Fruit fly (Drosophila melanogaster) whole organism, pupa: Measurements from ENCODE around the gene RpL10Ab.

ENCODE experiments used
- CG10348 ChIP-seq: fragments of 200-800 bp; sonication (Bioruptor generic); IDR thresholded peaks from 2 replicates; pipeline ENCODE4 v1.3.6; 2022; ENCODE audit warnings: missing biosample characterization, missing genetic modification characterization
- CG12605 ChIP-seq: fragments of 200-800 bp; sonication (Bioruptor generic); IDR thresholded peaks from 2 replicates; pipeline ENCODE4 v1.3.6; 2022; ENCODE audit warnings: missing biosample characterization, missing genetic modification characterization
- CG13204 ChIP-seq: fragments of 200-800 bp; sonication (Bioruptor generic); optimal IDR thresholded peaks from 2 replicates; lab custom pipeline; 2018; ENCODE audit warnings: missing biosample characterization, mild to moderate bottlenecking, missing genetic modification characterization, moderate library complexity
- CG14655 ChIP-seq: fragments of 200-800 bp; sonication (Bioruptor generic); optimal IDR thresholded peaks from 3 replicates; lab custom pipeline; 2017; ENCODE audit warnings: mild to moderate bottlenecking, missing biosample characterization, missing genetic modification reagents, missing genetic modification characterization
- CG15710 ChIP-seq: fragments of 200-800 bp; sonication (Bioruptor generic); optimal IDR thresholded peaks from 2 replicates; lab custom pipeline; 2018; ENCODE audit warnings: missing biosample characterization, mild to moderate bottlenecking, missing genetic modification characterization, moderate library complexity
- CG17806 ChIP-seq: fragments of 200-800 bp; sonication (Bioruptor generic); optimal IDR thresholded peaks from 2 replicates; lab custom pipeline; 2018; ENCODE audit warnings: missing biosample characterization, mild to moderate bottlenecking, missing genetic modification characterization, moderate library complexity
- CG32121 ChIP-seq: fragments of 200-800 bp; sonication (Bioruptor generic); IDR thresholded peaks from 2 replicates; pipeline ENCODE4 v1.3.6; 2022; ENCODE audit warnings: missing biosample characterization, missing genetic modification characterization
- CG34367 ChIP-seq: fragments of 200-800 bp; sonication (Bioruptor generic); optimal IDR thresholded peaks from 2 replicates; lab custom pipeline; 2018; ENCODE audit warnings: missing biosample characterization, mild to moderate bottlenecking, missing genetic modification characterization
- CG4496 ChIP-seq: fragments of 200-800 bp; sonication (Bioruptor generic); IDR thresholded peaks from 3 replicates; pipeline ENCODE4 v1.3.6; 2022; ENCODE audit warnings: missing biosample characterization, missing genetic modification characterization
- CG8159 ChIP-seq: fragments of 200-800 bp; sonication (Bioruptor generic); optimal IDR thresholded peaks from 3 replicates; lab custom pipeline; 2018; ENCODE audit warnings: missing biosample characterization, mild to moderate bottlenecking, missing genetic modification characterization, moderate library complexity
- CG8301 ChIP-seq: fragments of 200-800 bp; sonication (Bioruptor generic); optimal IDR thresholded peaks from 2 replicates; lab custom pipeline; 2018; ENCODE audit warnings: missing biosample characterization, mild to moderate bottlenecking, missing genetic modification characterization
- CG9948 ChIP-seq: fragments of 200-800 bp; sonication (Bioruptor generic); optimal IDR thresholded peaks from 2 replicates; lab custom pipeline; 2018; ENCODE audit warnings: missing biosample characterization, mild to moderate bottlenecking, missing genetic modification characterization, moderate library complexity
- D1 ChIP-seq: fragments of 200-800 bp; sonication (Bioruptor generic); optimal IDR thresholded peaks from 2 replicates; lab custom pipeline; 2018; ENCODE audit warnings: missing biosample characterization, mild to moderate bottlenecking, missing genetic modification characterization, moderate library complexity
- EcR ChIP-seq: fragments of 200-800 bp; sonication (Bioruptor generic); optimal IDR thresholded peaks from 3 replicates; lab custom pipeline; 2019; ENCODE audit warnings: missing biosample characterization, missing genetic modification characterization, mild to moderate bottlenecking, moderate library complexity, missing genetic modification reagents
- Ets98B ChIP-seq: fragments of 200-800 bp; sonication (Bioruptor generic); IDR thresholded peaks from 2 replicates; pipeline ENCODE4 v1.3.6; 2022; ENCODE audit warnings: missing biosample characterization, missing genetic modification characterization
- Pif1A ChIP-seq: fragments of 200-800 bp; sonication (Bioruptor generic); optimal IDR thresholded peaks from 3 replicates; lab custom pipeline; 2016; ENCODE audit warnings: missing biosample characterization, missing genetic modification characterization
- Pif1B ChIP-seq: fragments of 200-800 bp; sonication (Bioruptor generic); optimal IDR thresholded peaks from 3 replicates; lab custom pipeline; 2016; ENCODE audit warnings: missing biosample characterization, missing genetic modification characterization
- Snoo ChIP-seq: fragments of 200-800 bp; sonication (Bioruptor generic); optimal IDR thresholded peaks from 3 replicates; lab custom pipeline; 2017; ENCODE audit warnings: missing biosample characterization, mild to moderate bottlenecking, missing genetic modification characterization, inconsistent platforms
- fd96Ca ChIP-seq: fragments of 200-800 bp; sonication (Bioruptor generic); IDR thresholded peaks from 3 replicates; pipeline ENCODE4 v1.3.6; 2022; ENCODE audit warnings: missing biosample characterization, missing genetic modification characterization
- gl ChIP-seq: fragments of 200-800 bp; sonication (Bioruptor generic); optimal IDR thresholded peaks from 2 replicates; lab custom pipeline; 2018; ENCODE audit warnings: missing biosample characterization, mild to moderate bottlenecking, missing genetic modification characterization
- rn ChIP-seq: fragments of 200-800 bp; sonication (Bioruptor generic); IDR thresholded peaks from 2 replicates; pipeline ENCODE4 v1.3.6; 2022; ENCODE audit warnings: missing biosample characterization, missing genetic modification characterization

RpL10Ab gene

DNA sequence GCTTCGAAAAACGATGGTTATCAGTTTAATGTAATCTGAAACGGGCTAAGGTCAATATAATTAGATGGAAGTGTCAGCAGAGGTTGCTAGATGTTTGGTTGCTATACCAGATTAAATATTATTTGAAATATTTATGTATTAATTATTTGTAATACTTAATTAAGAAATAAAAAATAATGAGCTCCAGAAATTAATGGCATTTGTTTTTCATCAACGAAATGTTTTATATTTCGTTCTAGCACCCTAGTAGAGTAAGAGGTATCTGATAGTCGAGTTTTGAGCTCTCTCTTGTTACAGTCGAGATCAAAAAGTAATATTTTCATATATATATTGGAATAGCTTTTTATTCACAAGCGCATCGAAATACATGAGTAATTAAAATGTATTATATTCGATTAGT lies 21.0 kb upstream of the RpL10Ab start:
- TF ChIP-seq CG12605 (GFP tag; lab: Robert Waterston, UW) = no peak
- no peak for TF ChIP-seq gl (tag; lab: Kevin White, UChicago)
- no peak for TF ChIP-seq D1 (tag; lab: Kevin White, UChicago)
- no peak for TF ChIP-seq Pif1B
- TF ChIP-seq fd96Ca (GFP tag; lab: Robert Waterston, UW) = no peak
- TF ChIP-seq CG14655 (GFP tag; lab: Kevin White, UChicago) = no peak
- no peak for TF ChIP-seq CG13204 (GFP tag; lab: Kevin White, UChicago)
- no peak for TF ChIP-seq CG34367 (tag; lab: Kevin White, UChicago)
- TF ChIP-seq rn (GFP tag; lab: Robert Waterston, UW) = no peak

DNA sequence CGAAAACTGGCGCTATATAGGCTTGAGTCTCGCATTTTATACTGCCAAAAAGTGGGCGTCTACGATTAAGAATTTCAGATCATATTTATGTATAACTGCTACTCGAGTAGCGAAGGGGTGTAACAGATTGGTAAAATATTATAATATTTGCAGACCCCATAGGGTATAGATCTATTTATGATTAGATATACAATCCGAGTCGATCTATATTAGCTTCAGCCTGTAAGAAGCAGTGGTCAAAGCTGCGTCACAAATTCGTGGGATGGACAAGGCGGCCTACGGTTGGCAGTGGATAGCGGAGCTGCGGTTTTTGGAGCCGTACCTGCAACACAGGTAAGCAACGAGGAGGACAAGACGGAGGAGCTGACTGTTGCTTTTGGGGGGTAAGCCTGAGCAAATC lies 8.0 kb upstream of the RpL10Ab start, which contains the start of gene Cubn2:
TSS of gene Cubn2 (minus strand) at position 101 of the 400 bp plus-strand sequence.
- TF ChIP-seq fd96Ca (GFP tag; lab: Robert Waterston, UW) (no peak), CG15710 (tag; lab: Kevin White, UChicago) (no peak), D1 (tag; lab: Kevin White, UChicago) (no peak), CG32121 (GFP tag; lab: Robert Waterston, UW) (no peak), Pif1A (GFP tag; lab: Kevin White, UChicago) (no peak), Ets98B (GFP tag; lab: Robert Waterston, UW) (no peak), CG4496 (GFP tag; lab: Robert Waterston, UW) (no peak), CG34367 (tag; lab: Kevin White, UChicago) (no peak), gl (tag; lab: Kevin White, UChicago) (no peak), Pif1B (no peak)

dm6 chr3L:11815220-11815797 lies 7.3 kb upstream of the RpL10Ab start, which contains the start of gene CG14130:
Gene CG14130, plus strand, starts transcription at chr3L:11815444.
- no peak for TF ChIP-seq Pif1B
- no peak for TF ChIP-seq gl (tag; lab: Kevin White, UChicago)
- TF ChIP-seq CG13204 (GFP tag; lab: Kevin White, UChicago) = no peak
- TF ChIP-seq Snoo = no peak

DNA sequence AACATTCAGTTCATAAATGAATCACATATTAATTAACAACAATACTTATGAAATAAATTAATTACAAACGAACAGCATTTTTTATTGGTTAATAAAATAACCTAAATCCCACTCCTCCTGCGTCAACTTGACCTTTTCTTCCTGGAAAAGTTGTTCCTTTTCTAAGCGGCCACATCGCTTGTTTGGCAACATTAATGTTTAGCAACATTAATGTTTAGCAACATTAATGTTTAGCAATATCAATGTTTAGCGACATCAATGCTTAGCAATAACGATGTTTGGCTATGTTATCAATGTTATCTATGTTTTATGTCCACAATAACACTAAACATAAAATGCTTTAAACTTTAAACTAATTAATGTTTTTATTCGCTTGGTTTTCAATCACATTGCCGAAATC lies 6.0 kb upstream of the RpL10Ab start:
- TF ChIP-seq CG15710 (tag; lab: Kevin White, UChicago) (no peak), CG17806 (no peak), Snoo (no peak), Pif1B (no peak), CG34367 (tag; lab: Kevin White, UChicago) (no peak), gl (tag; lab: Kevin White, UChicago) (no peak), Pif1A (GFP tag; lab: Kevin White, UChicago) (no peak), CG8301 (tag; lab: Kevin White, UChicago) (no peak), fd96Ca (GFP tag; lab: Robert Waterston, UW) (no peak), CG9948 (tag; lab: Kevin White, UChicago) (no peak), CG13204 (GFP tag; lab: Kevin White, UChicago) (no peak), rn (GFP tag; lab: Robert Waterston, UW) (no peak), CG32121 (GFP tag; lab: Robert Waterston, UW) (no peak), CG12605 (GFP tag; lab: Robert Waterston, UW) (no peak), CG14655 (GFP tag; lab: Kevin White, UChicago) (no peak), Ets98B (GFP tag; lab: Robert Waterston, UW) (no peak), CG10348 (no peak), CG8159 (tag; lab: Kevin White, UChicago) (no peak), EcR (GFP tag; lab: Kevin White, UChicago) (no peak), CG4496 (GFP tag; lab: Robert Waterston, UW) (no peak)

- TF ChIP-seq Snoo (no peak), CG8159 (tag; lab: Kevin White, UChicago) (no peak), gl (tag; lab: Kevin White, UChicago) (peak; percentile 18), CG15710 (tag; lab: Kevin White, UChicago) (peak; percentile 11), EcR (GFP tag; lab: Kevin White, UChicago) (peak; percentile 55), Pif1A (GFP tag; lab: Kevin White, UChicago) (no peak), CG32121 (GFP tag; lab: Robert Waterston, UW) (peak; percentile 63; the same call in 1 of the 2 replicates), fd96Ca (GFP tag; lab: Robert Waterston, UW) (peak; percentile 27; the same call in 1 of the 3 replicates), Ets98B (GFP tag; lab: Robert Waterston, UW) (peak; percentile 68), CG17806 (peak; percentile 26), CG4496 (GFP tag; lab: Robert Waterston, UW) (peak; percentile 59), CG12605 (GFP tag; lab: Robert Waterston, UW) (peak; percentile 58; the same call in 1 of the 2 replicates), Pif1B (peak; percentile 23)
Observed at dm6 chr3L:11819639-11820456, 2.8 kb upstream of the RpL10Ab start.
